Fruit fly (Drosophila melanogaster) whole organism, embryonic: ENCODE data around the gene CG16758.

Experiments used
- Antp ChIP-seq: fragments of 200-800 bp; sonication (Bioruptor generic); optimal IDR thresholded peaks from 3 replicates; lab custom pipeline; 2016; ENCODE audit warnings: missing biosample characterization, missing genetic modification characterization
- CG10321 ChIP-seq: fragments of 200-800 bp; sonication (Bioruptor generic); IDR thresholded peaks from 2 replicates; pipeline ENCODE4 v1.3.6; 2022; ENCODE audit warnings: missing biosample characterization, missing genetic modification characterization
- CG10565 ChIP-seq: fragments of 200-800 bp; sonication (Bioruptor generic); optimal IDR thresholded peaks from 3 replicates; lab custom pipeline; 2016; ENCODE audit warnings: missing biosample characterization, mild to moderate bottlenecking, missing genetic modification characterization
- CG10959 ChIP-seq: fragments of 200-800 bp; sonication (Bioruptor generic); IDR thresholded peaks from 2 replicates; pipeline ENCODE4 v1.3.6; 2022; ENCODE audit warnings: missing biosample characterization, missing genetic modification characterization
- CG11093 ChIP-seq: fragments of 200-800 bp; sonication (Bioruptor generic); IDR thresholded peaks from 3 replicates; pipeline ENCODE4 v1.3.6; 2022; ENCODE audit warnings: missing biosample characterization, missing genetic modification characterization
- CG1233 ChIP-seq: fragments of 200-800 bp; sonication (Bioruptor generic); optimal IDR thresholded peaks from 4 replicates; lab custom pipeline; 2018; ENCODE audit warnings: missing biosample characterization, mild to moderate bottlenecking, missing genetic modification characterization
- CG13424 ChIP-seq: fragments of 200-800 bp; sonication (Bioruptor generic); optimal IDR thresholded peaks from 2 replicates; lab custom pipeline; 2019; ENCODE audit warnings: missing biosample characterization, mild to moderate bottlenecking, missing genetic modification characterization, moderate library complexity
- CG1647 ChIP-seq: fragments of 200-800 bp; sonication (Bioruptor generic); optimal IDR thresholded peaks from 3 replicates; lab custom pipeline; 2016; ENCODE audit warnings: missing biosample characterization, missing genetic modification characterization
- CG17186 ChIP-seq: fragments of 200-800 bp; sonication (Bioruptor generic); optimal IDR thresholded peaks from 3 replicates; lab custom pipeline; 2017; ENCODE audit warnings: missing biosample characterization, missing genetic modification reagents, missing genetic modification characterization
- CG17359 ChIP-seq: fragments of 200-800 bp; sonication (Bioruptor generic); optimal IDR thresholded peaks from 3 replicates; lab custom pipeline; 2018; ENCODE audit warnings: missing biosample characterization, mild to moderate bottlenecking, missing genetic modification characterization, moderate library complexity
- CG17802 ChIP-seq: fragments of 200-800 bp; sonication (Bioruptor generic); optimal IDR thresholded peaks from 2 replicates; lab custom pipeline; 2018; ENCODE audit warnings: missing biosample characterization, mild to moderate bottlenecking, missing genetic modification characterization, moderate library complexity
- CG2116 ChIP-seq: fragments of 200-800 bp; sonication (Bioruptor generic); optimal IDR thresholded peaks from 3 replicates; lab custom pipeline; 2018; ENCODE audit warnings: missing biosample characterization, mild to moderate bottlenecking, missing genetic modification characterization
- CG2875 ChIP-seq: fragments of 200-800 bp; sonication (Bioruptor generic); optimal IDR thresholded peaks from 2 replicates; lab custom pipeline; 2017; ENCODE audit warnings: missing biosample characterization, mild to moderate bottlenecking, missing genetic modification characterization, missing genetic modification reagents
- CG31224 ChIP-seq: fragments of 200-800 bp; sonication (Bioruptor generic); IDR thresholded peaks from 2 replicates; pipeline ENCODE4 v1.3.6; 2022; ENCODE audit warnings: missing biosample characterization, missing genetic modification characterization
- CG4730 ChIP-seq: fragments of 200-800 bp; sonication (Bioruptor generic); IDR thresholded peaks from 2 replicates; pipeline ENCODE4 v1.3.6; 2022; ENCODE audit warnings: missing biosample characterization, missing genetic modification characterization
- CG6254 ChIP-seq: fragments of 200-800 bp; sonication (Bioruptor generic); optimal IDR thresholded peaks from 3 replicates; lab custom pipeline; 2017; ENCODE audit warnings: mild to moderate bottlenecking, missing biosample characterization, missing genetic modification reagents, missing genetic modification characterization
- CG6272 ChIP-seq: fragments of 200-800 bp; sonication (Bioruptor generic); IDR thresholded peaks from 2 replicates; pipeline ENCODE4 v1.3.6; 2022; ENCODE audit warnings: missing biosample characterization, missing genetic modification characterization
- CG8089 ChIP-seq: fragments of 200-800 bp; sonication (Bioruptor generic); optimal IDR thresholded peaks from 3 replicates; lab custom pipeline; 2016; ENCODE audit warnings: missing biosample characterization, missing genetic modification characterization
- CG8944 ChIP-seq: fragments of 200-800 bp; sonication (Bioruptor generic); optimal IDR thresholded peaks from 3 replicates; lab custom pipeline; 2016; ENCODE audit warnings: missing biosample characterization, missing genetic modification characterization
- Camta ChIP-seq: fragments of 200-800 bp; sonication (Bioruptor generic); optimal IDR thresholded peaks from 2 replicates; lab custom pipeline; 2016; ENCODE audit warnings: missing biosample characterization, missing genetic modification characterization
- CrebB ChIP-seq: fragments of 200-800 bp; sonication (Bioruptor generic); optimal IDR thresholded peaks from 3 replicates; lab custom pipeline; 2018; ENCODE audit warnings: missing biosample characterization, mild to moderate bottlenecking, missing genetic modification characterization
- D19B ChIP-seq: fragments of 200-800 bp; sonication (Bioruptor generic); optimal IDR thresholded peaks from 2 replicates; lab custom pipeline; 2017; ENCODE audit warnings: missing biosample characterization, mild to moderate bottlenecking, missing genetic modification characterization
- Dad ChIP-seq: fragments of 200-800 bp; sonication (Bioruptor generic); optimal IDR thresholded peaks from 3 replicates; lab custom pipeline; 2016; ENCODE audit warnings: missing biosample characterization, missing genetic modification characterization
- Kr ChIP-seq: fragments of 200-800 bp; sonication (Bioruptor generic); optimal IDR thresholded peaks from 2 replicates; lab custom pipeline; 2017; ENCODE audit warnings: missing biosample characterization, mild to moderate bottlenecking, missing genetic modification characterization
- Mad ChIP-seq: fragments of 200-800 bp; sonication (Bioruptor generic); optimal IDR thresholded peaks from 2 replicates; lab custom pipeline; 2016; ENCODE audit warnings: missing biosample characterization, missing genetic modification characterization
- Med ChIP-seq: fragments of 200-800 bp; sonication (Bioruptor generic); peaks from one replicate; lab custom pipeline; 2016; ENCODE audit warnings: missing biosample characterization, missing genetic modification characterization, mild to moderate bottlenecking, inconsistent platforms, moderate library complexity
- Neu2 ChIP-seq: fragments of 200-800 bp; sonication (Bioruptor generic); optimal IDR thresholded peaks from 3 replicates; lab custom pipeline; 2016; ENCODE audit warnings: missing biosample characterization, missing genetic modification characterization, borderline replicate concordance
- Ptx1 ChIP-seq: fragments of 200-800 bp; sonication (Bioruptor generic); IDR thresholded peaks from 2 replicates; pipeline ENCODE4 v1.3.6; 2022; ENCODE audit warnings: missing biosample characterization, missing genetic modification characterization
- Sin3A ChIP-seq: fragments of >200 bp; optimal IDR thresholded peaks from 2 replicates; lab custom pipeline; 2018
- Sox102F ChIP-seq: fragments of 200-800 bp; sonication (Bioruptor generic); optimal IDR thresholded peaks from 2 replicates; lab custom pipeline; 2018; ENCODE audit warnings: missing biosample characterization, mild to moderate bottlenecking, missing genetic modification characterization, moderate library complexity
- TFAM ChIP-seq: fragments of 200-800 bp; sonication (Bioruptor generic); optimal IDR thresholded peaks from 2 replicates; lab custom pipeline; 2017; ENCODE audit warnings: missing biosample characterization, missing genetic modification characterization, inconsistent platforms
- YL-1 ChIP-seq: fragments of 200-800 bp; sonication (Bioruptor generic); optimal IDR thresholded peaks from 3 replicates; lab custom pipeline; 2017; ENCODE audit warnings: missing biosample characterization, mild to moderate bottlenecking, missing genetic modification characterization
- ac ChIP-seq: fragments of 200-800 bp; sonication (Bioruptor generic); optimal IDR thresholded peaks from 3 replicates; lab custom pipeline; 2017; ENCODE audit warnings: missing biosample characterization, mild to moderate bottlenecking, missing genetic modification characterization
- bab2 ChIP-seq: fragments of 200-800 bp; sonication (Bioruptor generic); optimal IDR thresholded peaks from 2 replicates; lab custom pipeline; 2016; ENCODE audit warnings: missing biosample characterization, missing genetic modification characterization
- btn ChIP-seq: fragments of 200-800 bp; sonication (Bioruptor generic); optimal IDR thresholded peaks from 2 replicates; lab custom pipeline; 2016; ENCODE audit warnings: missing biosample characterization, missing genetic modification characterization
- chif ChIP-seq, 2 experiments: fragments of 200-800 bp; sonication (Bioruptor generic); optimal IDR thresholded peaks; 3 replicates each; lab custom pipeline; 2016; ENCODE audit warnings: missing biosample characterization in 2 of 2, missing genetic modification characterization in 2 of 2
- dati ChIP-seq: fragments of 200-800 bp; sonication (Bioruptor generic); IDR thresholded peaks from 2 replicates; pipeline ENCODE4 v1.3.6; 2022; ENCODE audit warnings: missing biosample characterization, missing genetic modification characterization
- dmrt11E ChIP-seq: fragments of 200-800 bp; sonication (Bioruptor generic); optimal IDR thresholded peaks from 3 replicates; lab custom pipeline; 2018; ENCODE audit warnings: missing biosample characterization, mild to moderate bottlenecking, missing genetic modification characterization, moderate library complexity
- dysf ChIP-seq: fragments of 200-800 bp; sonication (Bioruptor generic); IDR thresholded peaks from 3 replicates; pipeline ENCODE4 v1.3.6; 2022; ENCODE audit warnings: missing biosample characterization, missing genetic modification characterization
- grau ChIP-seq: fragments of 200-800 bp; optimal IDR thresholded peaks from 3 replicates; lab custom pipeline; 2019; ENCODE audit warnings: missing biosample characterization, mild to moderate bottlenecking, missing genetic modification characterization, moderate library complexity
- hbn ChIP-seq: fragments of 200-800 bp; sonication (Bioruptor generic); IDR thresholded peaks from 2 replicates; pipeline ENCODE4 v1.3.6; 2022; ENCODE audit warnings: missing biosample characterization, missing genetic modification characterization; ENCODE audit not compliant: partially characterized antibody
- mam ChIP-seq: fragments of 200-800 bp; sonication (Bioruptor generic); optimal IDR thresholded peaks from 3 replicates; lab custom pipeline; 2016; ENCODE audit warnings: missing biosample characterization, missing genetic modification characterization
- mirr ChIP-seq: fragments of 200-800 bp; sonication (Bioruptor generic); optimal IDR thresholded peaks from 3 replicates; lab custom pipeline; 2018; ENCODE audit warnings: missing biosample characterization, mild to moderate bottlenecking, missing genetic modification characterization
- nmo ChIP-seq: fragments of 200-800 bp; sonication (Bioruptor generic); optimal IDR thresholded peaks from 2 replicates; lab custom pipeline; 2018; ENCODE audit warnings: missing biosample characterization, mild to moderate bottlenecking, missing genetic modification characterization, moderate library complexity
- pfk ChIP-seq: fragments of 200-800 bp; sonication (Bioruptor generic); optimal IDR thresholded peaks from 2 replicates; lab custom pipeline; 2018; ENCODE audit warnings: missing biosample characterization, mild to moderate bottlenecking, missing genetic modification characterization, moderate library complexity
- repo ChIP-seq: fragments of 200-800 bp; sonication (Bioruptor generic); optimal IDR thresholded peaks from 2 replicates; lab custom pipeline; 2016; ENCODE audit warnings: missing biosample characterization, missing genetic modification characterization
- sna ChIP-seq: fragments of 200-800 bp; sonication (Bioruptor generic); IDR thresholded peaks from 2 replicates; pipeline ENCODE4 v1.3.6; 2022; ENCODE audit warnings: missing biosample characterization, missing genetic modification characterization; ENCODE audit not compliant: partially characterized antibody
- ssp ChIP-seq: fragments of 200-800 bp; sonication (Bioruptor generic); IDR thresholded peaks from 2 replicates; pipeline ENCODE4 v1.3.6; 2022; ENCODE audit warnings: missing biosample characterization, missing genetic modification characterization
- tgo ChIP-seq: fragments of 200-800 bp; sonication (Bioruptor generic); IDR thresholded peaks from 3 replicates; pipeline ENCODE4 v1.3.6; 2022; ENCODE audit warnings: missing biosample characterization, missing genetic modification characterization
- vvl ChIP-seq: fragments of 200-800 bp; sonication (Bioruptor generic); IDR thresholded peaks from 2 replicates; pipeline ENCODE4 v1.3.6; 2022; ENCODE audit warnings: missing biosample characterization, missing genetic modification characterization

CG16758 gene

DNA sequence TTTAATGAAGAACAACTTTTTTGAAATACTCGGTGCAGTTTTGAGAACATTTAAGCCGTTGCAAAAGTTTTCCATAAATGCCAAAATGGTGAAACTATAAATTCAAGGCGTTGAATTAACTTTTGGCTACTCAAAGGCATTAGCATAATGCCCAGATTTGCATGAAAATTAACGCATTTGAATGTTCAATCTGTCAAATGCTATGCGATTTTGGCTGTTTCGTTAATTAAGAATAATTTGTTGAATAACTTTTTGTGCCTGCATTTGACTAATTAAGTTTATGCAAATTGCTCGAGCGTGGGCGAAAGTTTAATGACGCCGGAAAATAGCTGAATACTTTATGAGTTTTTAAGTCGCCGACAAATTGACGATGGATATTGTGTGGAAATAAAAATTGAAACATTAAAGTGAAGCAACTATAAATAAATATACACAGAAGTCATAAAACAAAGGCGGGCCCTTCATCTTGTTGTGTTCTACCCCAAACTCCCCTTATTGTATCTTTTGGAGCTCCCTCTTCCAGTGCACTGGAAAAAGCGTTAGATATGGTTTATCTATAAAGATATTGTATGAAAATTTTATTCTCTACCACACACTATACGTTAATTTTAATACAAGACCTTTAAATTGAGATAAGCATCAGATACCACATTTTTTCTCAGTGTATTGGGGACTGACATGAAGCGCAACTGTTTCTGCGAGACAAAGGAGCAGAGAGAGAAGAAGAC, 48.9 kb upstream of the CG16758 start (continued):
- TF ChIP-seq CG6254 (GFP tag; lab: Kevin White, UChicago), result peak; percentile 67
- TF ChIP-seq Camta (GFP tag; lab: Kevin White, UChicago), result peak; percentile 65
- TF ChIP-seq mam (GFP tag; lab: Kevin White, UChicago), result peak; percentile 60
- peak; percentile 27 for TF ChIP-seq CrebB (tag; lab: Kevin White, UChicago)
- 0 out of 2 replicates have a peak, but pooled peaks have one; percentile 38 for TF ChIP-seq CG4730 (GFP tag; lab: Robert Waterston, UW)
- TF ChIP-seq Sin3A, result no peak
- TF ChIP-seq CG8089 (GFP tag; lab: Kevin White, UChicago), result peak; percentile 22
- peak; percentile 11; the same call in 1 of the 2 replicates for TF ChIP-seq dati (GFP tag; lab: Robert Waterston, UW)
- peak; percentile 51 for TF ChIP-seq repo (GFP tag; lab: Kevin White, UChicago)
- TF ChIP-seq hbn (GFP tag; lab: Robert Waterston, UW), result no peak
- TF ChIP-seq CG13424 (tag; lab: Kevin White, UChicago), result peak; percentile 66
- TF ChIP-seq chif (GFP tag; optimal IDR thresholded peaks at IDR 0.05; lab: Kevin White, UChicago), result peak; percentile 49 to 76
- no peak; the same call in 2 of the 3 replicates for TF ChIP-seq CG11093 (GFP tag; lab: Robert Waterston, UW)
- TF ChIP-seq TFAM (GFP tag; lab: Kevin White, UChicago), result peak; percentile 42
- peak; percentile 56; the same call in 1 of the 2 replicates for TF ChIP-seq CG10959 (GFP tag; lab: Robert Waterston, UW)
- TF ChIP-seq Med (GFP tag; lab: Kevin White, UChicago), result peak; percentile 94
- no peak for TF ChIP-seq CG31224
- peak; percentile 63; the same call in 1 of the 2 replicates for TF ChIP-seq Ptx1 (GFP tag; lab: Robert Waterston, UW)
- no peak for TF ChIP-seq ssp (GFP tag; lab: Robert Waterston, UW)
- peak; percentile 63; the same call in 1 of the 3 replicates for TF ChIP-seq tgo (GFP tag; lab: Robert Waterston, UW)
- peak; percentile 68 for TF ChIP-seq grau (tag; lab: Kevin White, UChicago)
- TF ChIP-seq bab2 (GFP tag; lab: Kevin White, UChicago), result peak; percentile 73
- peak; percentile 9 for TF ChIP-seq CG1233
- TF ChIP-seq nmo, result peak; percentile 72
- TF ChIP-seq CG10321, result no peak
- peak; percentile 7 for TF ChIP-seq Kr (GFP tag; lab: Kevin White, UChicago)
- peak; percentile 78 for TF ChIP-seq Sox102F (GFP tag; lab: Kevin White, UChicago)
- TF ChIP-seq Antp (GFP tag; lab: Kevin White, UChicago), result peak; percentile 17
- no peak for TF ChIP-seq pfk (GFP tag; lab: Kevin White, UChicago)
- TF ChIP-seq ac (GFP tag; lab: Kevin White, UChicago), result peak; percentile 45
- peak; percentile 72 for TF ChIP-seq CG17359 (tag; lab: Kevin White, UChicago)
- TF ChIP-seq CG17802 (tag; lab: Kevin White, UChicago), result peak; percentile 19
- TF ChIP-seq CG2875 (GFP tag; lab: Kevin White, UChicago), result peak; percentile 59
- no peak for TF ChIP-seq YL-1 (GFP tag; lab: Kevin White, UChicago)
- no peak for TF ChIP-seq CG6272 (GFP tag; lab: Robert Waterston, UW)
- no peak for TF ChIP-seq CG10565 (GFP tag; lab: Kevin White, UChicago)
- peak; percentile 8 for TF ChIP-seq CG1647 (GFP tag; lab: Kevin White, UChicago)
- TF ChIP-seq dysf (GFP tag; lab: Robert Waterston, UW), result peak; percentile 61; the same call in 2 of the 3 replicates
- TF ChIP-seq dmrt11E (tag; lab: Kevin White, UChicago), result peak; percentile 87
- TF ChIP-seq CG17186, result peak; percentile 20
- TF ChIP-seq vvl, result peak; percentile 70
- no peak for TF ChIP-seq Mad (GFP tag; lab: Kevin White, UChicago)
- TF ChIP-seq btn (GFP tag; lab: Kevin White, UChicago), result peak; percentile 65
- peak; percentile 18 for TF ChIP-seq CG2116 (GFP tag; lab: Kevin White, UChicago)
- TF ChIP-seq D19B, result peak; percentile 18
- no peak for TF ChIP-seq Neu2
- peak; percentile 48 for TF ChIP-seq CG8944 (GFP tag; lab: Kevin White, UChicago)
- TF ChIP-seq Dad (GFP tag; lab: Kevin White, UChicago), result peak; percentile 54
- no peak for TF ChIP-seq mirr
- no peak for TF ChIP-seq sna (GFP tag; lab: Robert Waterston, UW)
